Worm (Caenorhabditis elegans) whole organism, L4/young adult: ENCODE measurements around the gene ctf-4.
A peak's percentile ranks its signal among the peaks of the same experiment; 100 is the strongest.

Source experiments
- W03F9.2 ChIP-seq: fragments of 150-350 bp; optimal IDR thresholded peaks from 2 replicates; lab custom pipeline; 2014; ENCODE audit warnings: missing biosample characterization, missing genetic modification characterization
- dao-5 ChIP-seq: sonication (generic microtip); optimal IDR thresholded peaks from 2 replicates; lab custom pipeline; 2016; ENCODE audit warnings: missing genotype, missing genetic modification characterization, moderate library complexity, missing compliant biosample characterization
- him-1 ChIP-seq: sonication (generic microtip); optimal IDR thresholded peaks from 2 replicates; lab custom pipeline; 2016; ENCODE audit warnings: missing genotype, missing genetic modification reagents, missing genetic modification characterization, missing compliant biosample characterization

ctf-4 gene

ce11 chrV:10975091-10975490 lies 9.8 kb upstream of the ctf-4 start:
- TF ChIP-seq W03F9.2 (no peak), dao-5 (no peak), him-1 (no peak)

- TF ChIP-seq dao-5: no peak
These were observed 5.6 kb upstream of the ctf-4 start for ce11 chrV:10970930-10971329.

DNA sequence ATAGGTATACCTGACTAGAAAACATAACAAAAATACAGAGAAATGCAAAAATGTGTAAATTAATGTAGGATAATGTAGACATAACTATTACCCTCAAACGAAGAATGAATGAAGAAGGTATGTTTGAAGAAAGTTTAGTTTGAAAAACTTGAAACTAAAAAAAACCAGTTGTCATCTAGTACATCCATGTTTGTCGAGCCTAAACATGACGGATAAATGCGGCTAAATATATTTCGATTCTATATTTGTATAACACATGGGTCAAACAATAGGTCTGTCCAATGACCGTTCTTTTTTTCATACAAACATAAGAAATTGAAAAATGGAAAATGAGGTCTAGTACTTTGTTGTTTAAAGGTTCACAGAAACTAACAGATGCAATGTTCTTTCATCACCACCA lies 4.7 kb upstream of the ctf-4 start, which contains the start of gene F17C11.22:
TSS of gene F17C11.22 (minus strand) at position 101 of the 400 bp plus-strand sequence.
- no peak for TF ChIP-seq W03F9.2
- no peak for TF ChIP-seq dao-5
- no peak for TF ChIP-seq him-1

DNA sequence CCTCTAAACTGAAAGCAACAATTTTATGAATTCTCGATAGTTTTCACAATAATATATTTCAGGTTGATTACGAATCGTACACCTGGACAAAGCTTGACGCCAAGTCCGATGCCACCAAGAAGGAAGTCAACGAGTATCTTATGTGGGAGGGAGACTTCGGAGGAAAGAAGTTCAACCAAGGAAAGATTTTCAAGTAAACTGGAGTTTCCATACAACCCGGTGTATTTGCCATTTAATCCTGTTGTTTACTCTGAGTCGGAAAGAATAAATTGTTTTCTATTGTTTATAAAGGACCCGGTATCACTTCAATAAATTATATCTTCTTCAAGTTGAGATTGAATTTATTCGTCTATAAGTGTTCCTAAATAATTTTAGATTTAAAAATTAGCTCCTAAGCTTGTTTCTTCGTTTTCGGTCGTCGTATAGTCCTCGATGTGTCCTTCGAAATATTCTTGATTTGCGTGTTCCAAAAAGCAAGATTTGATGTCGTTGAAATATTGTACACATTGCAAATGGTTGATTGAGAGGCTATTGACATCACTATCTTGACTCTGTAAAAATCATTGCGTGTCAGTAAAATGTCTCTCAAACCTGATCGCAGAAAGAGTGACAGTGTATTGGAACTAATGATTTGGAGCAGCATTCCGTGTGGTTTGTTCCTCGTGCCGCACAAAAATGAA lies 2.4 kb upstream of the ctf-4 start:
- TF ChIP-seq W03F9.2: no peak
- TF ChIP-seq him-1: no peak
- TF ChIP-seq dao-5: no peak

DNA sequence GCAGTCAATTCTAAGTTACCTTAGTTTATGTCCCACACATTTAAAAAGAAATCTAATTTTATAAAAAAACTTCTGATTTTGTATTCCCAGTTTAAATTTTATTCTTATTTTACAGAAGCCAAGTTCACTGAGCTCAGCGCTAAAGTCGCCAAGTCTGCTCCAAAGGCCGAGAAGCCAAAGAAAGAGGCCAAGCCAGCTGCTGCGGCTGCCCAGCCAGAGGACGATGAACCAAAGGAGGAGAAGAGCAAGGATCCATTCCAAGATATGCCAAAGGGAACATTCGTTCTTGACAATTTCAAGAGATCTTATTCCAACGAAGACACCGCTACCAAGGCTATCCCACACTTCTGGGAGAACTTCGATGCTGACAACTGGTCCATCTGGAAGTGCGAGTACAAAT lies 1.5 kb upstream of the ctf-4 start:
- no peak for TF ChIP-seq him-1
- TF ChIP-seq W03F9.2: no peak
- no peak for TF ChIP-seq dao-5

DNA sequence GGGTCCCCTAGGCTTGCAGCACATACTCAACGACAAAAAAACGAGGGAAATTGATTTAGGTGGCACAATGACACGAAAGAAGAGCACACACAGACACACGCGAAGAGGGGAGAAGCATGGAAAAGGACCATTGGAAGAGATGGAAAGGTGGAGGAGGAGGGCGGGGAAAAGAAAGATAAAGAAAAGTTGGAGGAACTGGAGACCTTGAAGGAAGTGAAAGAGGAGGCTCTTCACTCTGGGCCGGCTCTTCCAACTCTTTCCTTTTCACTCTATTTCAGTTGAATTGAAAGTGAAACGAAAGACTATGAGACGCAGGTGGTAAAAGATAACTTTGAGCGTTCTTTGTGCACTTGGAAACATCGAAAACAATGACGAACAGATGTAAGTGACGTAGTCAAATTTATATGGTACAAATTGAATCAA lies 3.9 kb downstream of the ctf-4 start:
- TF ChIP-seq dao-5 (no peak), W03F9.2 (peak; percentile 42), him-1 (peak; percentile 73)

DNA sequence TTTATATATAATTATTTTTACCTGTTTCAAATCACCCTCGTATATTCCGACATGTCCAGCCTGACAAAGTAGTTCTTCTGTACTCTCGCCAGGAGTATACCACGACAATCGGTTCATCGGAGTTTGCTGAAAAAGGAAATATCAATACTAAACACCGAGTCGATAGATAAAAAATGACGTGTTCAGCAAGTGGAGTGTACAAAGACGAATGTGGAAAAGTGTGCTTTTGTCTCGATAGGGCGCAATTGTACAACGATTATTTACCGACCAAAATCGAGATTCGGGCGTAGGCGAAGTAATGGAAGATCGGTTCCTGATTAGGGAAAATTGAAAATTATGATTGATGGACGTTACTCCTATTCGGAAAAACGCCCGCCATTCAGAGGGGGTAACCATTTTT lies 4.8 kb downstream of the ctf-4 start, which contains the start of gene vps-36:
TSS of gene vps-36 (minus strand) at position 126 of the 400 bp plus-strand sequence.
- TF ChIP-seq him-1 (no peak), dao-5 (no peak), W03F9.2 (no peak)

DNA sequence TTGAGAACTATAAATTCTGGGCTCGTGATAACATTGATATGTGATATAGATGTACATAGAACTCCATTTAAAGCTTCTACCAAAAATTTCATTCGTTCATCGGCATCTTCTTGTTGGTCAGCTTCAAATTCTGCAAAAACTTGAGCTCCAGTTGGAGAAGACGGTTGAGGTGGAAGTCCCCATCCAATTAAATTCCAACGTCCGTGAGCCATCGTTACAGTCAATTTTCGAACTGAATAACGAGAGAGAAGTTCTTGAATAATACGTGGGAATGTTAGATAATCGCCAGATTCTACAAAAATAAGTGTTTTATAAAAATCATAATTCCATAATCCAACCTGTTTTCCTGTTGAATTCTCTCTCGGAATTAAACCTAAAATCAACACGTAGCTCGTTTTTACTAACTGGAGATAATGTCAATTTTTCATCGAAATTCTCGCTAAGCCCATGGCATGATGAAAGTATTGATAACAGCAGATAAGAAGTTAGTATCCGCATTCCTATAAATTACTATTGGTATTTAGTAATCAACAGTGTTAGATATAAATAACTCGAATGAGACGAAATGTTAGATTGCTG lies 6.9 kb downstream of the ctf-4 start, which contains the start of gene pigt-1:
TSS of gene pigt-1 (minus strand) at position 500 of the 579 bp plus-strand sequence.
- peak; percentile 11 for TF ChIP-seq W03F9.2
- no peak for TF ChIP-seq dao-5
- no peak for TF ChIP-seq him-1

DNA sequence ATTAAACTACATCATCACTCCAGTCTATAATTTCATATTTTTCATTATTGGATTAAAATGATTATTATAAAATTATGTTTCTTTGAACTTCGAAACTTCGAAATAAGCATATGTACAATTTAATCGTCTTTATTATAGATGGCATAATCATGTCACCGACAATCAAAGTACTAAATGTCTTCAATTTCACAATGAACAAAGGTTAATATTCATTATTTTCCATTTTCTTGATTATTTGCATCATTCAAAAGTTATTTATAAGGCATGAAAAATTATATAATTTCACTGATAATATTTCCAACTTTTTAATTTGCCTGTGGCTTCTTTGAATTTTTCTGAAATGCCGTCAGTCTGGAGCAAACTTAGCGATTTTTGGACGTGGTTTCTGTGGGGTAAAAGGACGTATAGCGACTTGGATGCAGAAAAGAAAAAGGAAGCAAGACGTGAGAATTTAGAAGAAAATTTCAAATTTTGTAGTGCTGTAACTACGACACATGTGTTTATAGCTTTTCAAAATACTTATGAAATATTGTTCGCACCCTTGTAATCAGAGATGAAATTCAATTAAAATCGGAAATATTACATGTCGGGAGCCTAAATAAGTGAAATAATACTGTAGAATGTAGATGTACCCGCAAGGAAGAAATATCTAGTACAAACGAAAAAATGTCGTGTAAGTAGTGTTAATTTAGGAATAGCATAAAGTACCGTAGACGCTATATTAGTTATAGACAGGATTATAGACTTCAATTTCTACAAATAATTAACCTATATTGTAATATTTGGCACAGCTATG lies 9.5 kb downstream of the ctf-4 start, which contains the start of gene F17C11.13:
TSS of gene F17C11.13 (plus strand) at position 243 of the 796 bp plus-strand sequence.
- TF ChIP-seq W03F9.2: no peak
- no peak for TF ChIP-seq dao-5
- no peak for TF ChIP-seq him-1

- TF ChIP-seq dao-5 (no peak), W03F9.2 (no peak), him-1 (no peak)
These were observed 10.5 kb downstream of the ctf-4 start, which contains the start of gene F17C11.6 for ce11 chrV:10954832-10955231. Gene F17C11.6, plus strand, starts transcription at chrV:10955121.

- no peak for TF ChIP-seq dao-5
- no peak for TF ChIP-seq W03F9.2
- TF ChIP-seq him-1: no peak
These were observed 11.0 kb downstream of the ctf-4 start, which contains the start of gene clec-221 for ce11 chrV:10954334-10954733. Gene clec-221, minus strand, starts transcription at chrV:10954434.

DNA sequence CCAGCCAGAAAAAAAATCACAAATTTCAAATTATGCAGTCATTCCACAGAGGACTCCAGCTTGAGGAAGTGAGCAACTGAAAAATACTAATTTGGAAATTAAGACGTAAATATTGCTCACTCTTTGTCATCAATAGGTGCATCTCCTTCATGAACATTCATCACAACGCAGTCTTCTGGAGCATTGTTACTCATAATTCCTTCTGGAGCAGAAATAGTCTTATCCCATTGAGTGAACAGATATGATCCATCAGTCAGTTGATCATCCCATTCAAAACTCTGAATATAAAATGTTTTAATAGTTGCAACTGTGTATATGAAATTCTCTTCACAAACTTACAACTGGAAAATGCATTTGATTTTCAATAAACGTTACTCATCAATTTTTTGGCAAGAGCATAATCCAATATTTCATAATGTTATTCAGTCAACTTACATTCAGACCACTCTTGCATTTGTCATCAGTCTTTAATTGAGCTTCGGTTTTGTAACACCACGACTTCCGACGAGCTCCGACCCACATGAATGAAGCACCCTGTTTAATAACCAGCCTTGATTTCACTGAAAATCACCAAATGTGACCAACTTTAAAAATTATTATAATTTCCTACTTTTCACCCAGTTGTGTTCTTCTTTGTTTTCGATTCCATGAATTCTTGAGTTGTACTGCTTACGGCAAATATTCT lies 11.7 kb downstream of the ctf-4 start:
- no peak for TF ChIP-seq him-1
- no peak for TF ChIP-seq dao-5
- TF ChIP-seq W03F9.2: no peak

- peak; percentile 62 for TF ChIP-seq W03F9.2
- no peak for TF ChIP-seq him-1
These were observed 13.6 kb downstream of the ctf-4 start, which contains the start of gene F17C11.4 for ce11 chrV:10951655-10952278. Gene F17C11.4, plus strand, starts transcription at chrV:10951860.

DNA sequence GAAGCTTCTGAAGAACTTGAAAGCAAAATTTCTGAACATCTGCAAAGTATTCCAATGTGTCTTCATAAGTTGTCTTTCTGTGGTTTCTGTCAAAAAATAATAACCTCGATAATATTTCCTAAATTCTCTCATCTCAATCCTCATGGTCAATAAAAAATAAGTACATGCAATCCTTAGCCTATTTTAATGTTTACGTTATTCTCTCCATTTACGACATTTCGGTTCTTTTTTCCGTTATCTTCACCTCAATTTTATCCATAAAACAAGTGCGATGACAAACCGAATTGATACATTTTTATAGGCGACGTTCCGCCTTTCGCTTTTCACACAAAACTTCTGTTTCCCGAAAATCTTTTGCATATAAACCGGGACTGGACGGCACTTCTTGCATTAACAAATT lies 15.8 kb downstream of the ctf-4 start, which contains the start of gene col-153:
TSS of gene col-153 (plus strand) at position 301 of the 400 bp plus-strand sequence.
- TF ChIP-seq W03F9.2 (no peak), him-1 (no peak), dao-5 (no peak)
